Worm (Caenorhabditis elegans) whole organism, L4 larva: Measurements from ENCODE around the gene C29A12.6.
A peak's percentile ranks its signal among the peaks of the same experiment; 100 is the strongest.

ENCODE experiments used
- D1046.2 ChIP-seq: fragments of 200-800 bp; sonication (Bioruptor generic); IDR thresholded peaks from 2 replicates; pipeline ENCODE4 v1.3.6; 2022; ENCODE audit warnings: missing genetic modification characterization, missing compliant biosample characterization
- F26F4.8 ChIP-seq: fragments of 200-800 bp; sonication (Bioruptor generic); conservative IDR thresholded peaks from 2 replicates; pipeline ENCODE4 v1.3.6; 2022; ENCODE audit warnings: missing genetic modification characterization, missing compliant biosample characterization
- F37D6.2 ChIP-seq: sonication (generic microtip); optimal IDR thresholded peaks from 2 replicates; lab custom pipeline; 2016; ENCODE audit warnings: mild to moderate bottlenecking, missing genetic modification characterization, missing compliant biosample characterization
- F44E2.7 ChIP-seq: fragments of 200-800 bp; sonication (Bioruptor generic); IDR thresholded peaks from 2 replicates; pipeline ENCODE4 v2.1.2; 2022; ENCODE audit warnings: missing genetic modification characterization, missing compliant biosample characterization
- T20F7.1 ChIP-seq: fragments of 200-800 bp; sonication (Bioruptor generic); optimal IDR thresholded peaks from 2 replicates; lab custom pipeline; 2018; ENCODE audit warnings: mild to moderate bottlenecking, missing genetic modification characterization, missing compliant biosample characterization
- Y105C5A.15 ChIP-seq: fragments of 200-800 bp; sonication (Bioruptor generic); IDR thresholded peaks from 2 replicates; pipeline ENCODE4 v1.3.6; 2022; ENCODE audit warnings: missing genetic modification characterization, missing compliant biosample characterization
- Y5F2A.4 ChIP-seq: fragments of 200-800 bp; sonication (Bioruptor generic); optimal IDR thresholded peaks from 2 replicates; lab custom pipeline; 2018; ENCODE audit warnings: mild to moderate bottlenecking, missing genetic modification characterization, missing compliant biosample characterization
- Y75B8A.6 ChIP-seq: fragments of 200-800 bp; sonication (Bioruptor generic); IDR thresholded peaks from 2 replicates; pipeline ENCODE4 v1.3.6; 2022; ENCODE audit warnings: missing genetic modification reagents, missing genetic modification characterization, missing compliant biosample characterization
- ZK337.2 ChIP-seq: fragments of 200-800 bp; sonication (Bioruptor generic); IDR thresholded peaks from 2 replicates; pipeline ENCODE4 v1.3.6; 2022; ENCODE audit warnings: missing genetic modification reagents, missing genetic modification characterization, missing compliant biosample characterization
- ZK546.5 ChIP-seq, 2 experiments: sonication (generic microtip); optimal IDR thresholded peaks; 2 replicates each; lab custom pipeline; 2017; ENCODE audit warnings: missing biosample characterization in 2 of 2, missing genetic modification characterization in 2 of 2
- aha-1 ChIP-seq: fragments of 150-350 bp; peaks from one replicate; lab custom pipeline; 2014; ENCODE audit warnings: missing biosample characterization, missing genetic modification characterization
- ama-1 ChIP-seq: fragments of 150-350 bp; optimal IDR thresholded peaks from 2 replicates; lab custom pipeline; 2014; ENCODE audit warnings: inconsistent platforms, mixed read lengths
- arid-1 ChIP-seq: fragments of 200-800 bp; sonication (Bioruptor generic); conservative IDR thresholded peaks from 2 replicates; pipeline ENCODE4 v1.3.6; 2022; ENCODE audit warnings: missing genetic modification reagents, missing genetic modification characterization, missing compliant biosample characterization
- attf-4 ChIP-seq: sonication (generic microtip); optimal IDR thresholded peaks from 3 replicates; lab custom pipeline; 2017; ENCODE audit warnings: missing biosample characterization, missing genetic modification characterization
- ceh-20 ChIP-seq: fragments of 200-800 bp; sonication (Bioruptor generic); IDR thresholded peaks from 2 replicates; pipeline ENCODE4 v1.3.6; 2022; ENCODE audit warnings: missing genetic modification reagents, missing genetic modification characterization, missing compliant biosample characterization
- ceh-28 ChIP-seq: fragments of 150-350 bp; optimal IDR thresholded peaks from 2 replicates; lab custom pipeline; 2014; ENCODE audit warnings: missing biosample characterization, missing genetic modification reagents, missing genetic modification characterization
- ceh-44 ChIP-seq: fragments of 200-800 bp; sonication (Bioruptor generic); IDR thresholded peaks from 2 replicates; pipeline ENCODE4 v1.3.6; 2022; ENCODE audit warnings: missing genetic modification reagents, missing genetic modification characterization, missing compliant biosample characterization
- daf-16 ChIP-seq, 3 experiments: sonication (generic microtip); optimal IDR thresholded peaks; 2 replicates each; lab custom pipeline; 2016 to 2017; ENCODE audit warnings: missing genetic modification characterization in 3 of 3, missing genetic modification reagents in 3 of 3, mild to moderate bottlenecking in 2 of 3, missing compliant biosample characterization in 2 of 3, missing biosample characterization in 1 of 3, moderate library complexity in 1 of 3
- dmd-6 ChIP-seq: fragments of 200-800 bp; sonication (Bioruptor generic); IDR thresholded peaks from 2 replicates; pipeline ENCODE4 v1.3.6; 2022; ENCODE audit warnings: missing genetic modification reagents, missing genetic modification characterization, missing compliant biosample characterization
- dmd-8 ChIP-seq: fragments of 200-800 bp; sonication (Bioruptor generic); IDR thresholded peaks from 2 replicates; pipeline ENCODE4 v1.3.6; 2022; ENCODE audit warnings: missing genetic modification characterization, missing compliant biosample characterization
- dpl-1 ChIP-seq: fragments of 150-350 bp; optimal IDR thresholded peaks from 2 replicates; lab custom pipeline; 2014; ENCODE audit warnings: missing biosample characterization, missing genetic modification reagents, missing genetic modification characterization
- duxl-1 ChIP-seq: sonication (generic microtip); optimal IDR thresholded peaks from 2 replicates; lab custom pipeline; 2016; ENCODE audit warnings: mild to moderate bottlenecking, missing genetic modification characterization, moderate library complexity, missing compliant biosample characterization; ENCODE audit not compliant: poor library complexity
- egl-27 ChIP-seq: sonication (generic microtip); optimal IDR thresholded peaks from 3 replicates; lab custom pipeline; 2017; ENCODE audit warnings: missing biosample characterization, missing genetic modification reagents, missing genetic modification characterization
- gei-8 ChIP-seq: fragments of 200-800 bp; sonication (Bioruptor generic); optimal IDR thresholded peaks from 2 replicates; lab custom pipeline; 2018; ENCODE audit warnings: mild to moderate bottlenecking, missing genetic modification characterization, missing compliant biosample characterization
- hlh-11 ChIP-seq: fragments of 200-800 bp; sonication (Bioruptor generic); optimal IDR thresholded peaks from 2 replicates; lab custom pipeline; 2018; ENCODE audit warnings: mild to moderate bottlenecking, missing genetic modification characterization, missing compliant biosample characterization
- hmg-1.1 ChIP-seq: fragments of 200-800 bp; sonication (Bioruptor generic); IDR thresholded peaks from 2 replicates; pipeline ENCODE4 v1.3.6; 2022; ENCODE audit warnings: missing genetic modification reagents, missing genetic modification characterization, missing compliant biosample characterization
- jun-1 ChIP-seq: fragments of 150-350 bp; optimal IDR thresholded peaks from 2 replicates; lab custom pipeline; 2014; ENCODE audit warnings: missing biosample characterization, missing genetic modification reagents, missing genetic modification characterization
- lim-7 ChIP-seq: fragments of 200-800 bp; sonication (Bioruptor generic); IDR thresholded peaks from 2 replicates; pipeline ENCODE4 v1.3.6; 2022; ENCODE audit warnings: missing genetic modification characterization, missing compliant biosample characterization
- lin-1 ChIP-seq: fragments of 200-800 bp; sonication (Bioruptor generic); IDR thresholded peaks from 2 replicates; pipeline ENCODE4 v1.3.6; 2022; ENCODE audit warnings: missing genetic modification reagents, missing genetic modification characterization, missing compliant biosample characterization
- lin-13 ChIP-seq: fragments of 150-350 bp; optimal IDR thresholded peaks from 2 replicates; lab custom pipeline; 2014; ENCODE audit warnings: missing biosample characterization, missing genetic modification reagents, missing genetic modification characterization
- lsy-2 ChIP-seq, 2 experiments: fragments of 150-350 bp in 1 of 2; sonication (generic microtip) in 1 of 2; optimal IDR thresholded peaks; 2 replicates each; lab custom pipeline; 2014 to 2017; ENCODE audit warnings: missing biosample characterization in 2 of 2, missing genetic modification characterization in 2 of 2
- madf-9 ChIP-seq: fragments of 200-800 bp; sonication (Bioruptor generic); conservative IDR thresholded peaks from 2 replicates; pipeline ENCODE4 v1.3.6; 2022; ENCODE audit warnings: missing genetic modification reagents, missing genetic modification characterization, missing compliant biosample characterization
- mdl-1 ChIP-seq, 2 experiments: fragments of 150-350 bp in 1 of 2; sonication (generic microtip) in 1 of 2; optimal IDR thresholded peaks; 2 replicates each; lab custom pipeline; 2014 to 2017; ENCODE audit warnings: missing biosample characterization in 2 of 2, missing genetic modification characterization in 2 of 2
- mxl-3 ChIP-seq: fragments of 200-800 bp; sonication (Bioruptor generic); optimal IDR thresholded peaks from 2 replicates; lab custom pipeline; 2018; ENCODE audit warnings: mild to moderate bottlenecking, missing genetic modification characterization, missing compliant biosample characterization
- nhr-111 ChIP-seq: fragments of 200-800 bp; sonication (Bioruptor generic); optimal IDR thresholded peaks from 2 replicates; lab custom pipeline; 2018; ENCODE audit warnings: mild to moderate bottlenecking, missing genetic modification characterization, missing compliant biosample characterization
- nhr-41 ChIP-seq: fragments of 200-800 bp; sonication (Bioruptor generic); IDR thresholded peaks from 2 replicates; pipeline ENCODE4 v1.3.6; 2022; ENCODE audit warnings: missing genetic modification reagents, missing genetic modification characterization, missing compliant biosample characterization
- nhr-42 ChIP-seq: fragments of 200-800 bp; sonication (Bioruptor generic); IDR thresholded peaks from 2 replicates; pipeline ENCODE4 v1.3.6; 2022; ENCODE audit warnings: missing genetic modification characterization, missing compliant biosample characterization
- nhr-48 ChIP-seq: sonication (generic microtip); optimal IDR thresholded peaks from 2 replicates; lab custom pipeline; 2016; ENCODE audit warnings: mild to moderate bottlenecking, missing genetic modification characterization, missing compliant biosample characterization
- php-3 ChIP-seq: fragments of 200-800 bp; sonication (Bioruptor generic); IDR thresholded peaks from 2 replicates; pipeline ENCODE4 v1.3.6; 2022; ENCODE audit warnings: missing genetic modification reagents, missing genetic modification characterization, missing compliant biosample characterization
- saeg-2 ChIP-seq: fragments of 200-800 bp; sonication (Bioruptor generic); IDR thresholded peaks from 2 replicates; pipeline ENCODE4 v1.3.6; 2022; ENCODE audit warnings: missing genetic modification reagents, missing genetic modification characterization, missing compliant biosample characterization
- set-16 ChIP-seq: fragments of 200-800 bp; sonication (Bioruptor generic); IDR thresholded peaks from 2 replicates; pipeline ENCODE4 v1.3.6; 2022; ENCODE audit warnings: missing genetic modification reagents, missing genetic modification characterization, missing compliant biosample characterization
- snpc-1.2 ChIP-seq: fragments of 200-800 bp; sonication (Bioruptor generic); IDR thresholded peaks from 2 replicates; pipeline ENCODE4 v1.3.6; 2022; ENCODE audit warnings: missing genetic modification reagents, missing genetic modification characterization, missing compliant biosample characterization
- tag-97 ChIP-seq: fragments of 200-800 bp; sonication (Bioruptor generic); IDR thresholded peaks from 2 replicates; pipeline ENCODE4 v1.3.6; 2022; ENCODE audit warnings: missing genetic modification characterization, missing compliant biosample characterization
- tra-1 ChIP-seq: fragments of 200-800 bp; sonication (Bioruptor generic); IDR thresholded peaks from 2 replicates; pipeline ENCODE4 v1.3.6; 2022; ENCODE audit warnings: missing genetic modification reagents, missing genetic modification characterization, missing compliant biosample characterization
- unc-62 ChIP-seq, 3 experiments: fragments of 150-350 bp in 1 of 3; sonication (generic microtip); optimal IDR thresholded peaks in 2 of 3; peaks in 1 of 3; 1 replicate in 1 of 3; 2 replicates in 2 of 3; lab custom pipeline; 2014 to 2017; ENCODE audit warnings: missing biosample characterization in 3 of 3, missing genetic modification characterization in 3 of 3, missing genetic modification reagents in 3 of 3, missing genotype in 1 of 3
- zag-1 ChIP-seq: fragments of 150-350 bp; optimal IDR thresholded peaks from 2 replicates; lab custom pipeline; 2014; ENCODE audit warnings: missing biosample characterization, missing genetic modification characterization
- zfp-2 ChIP-seq: sonication (generic microtip); optimal IDR thresholded peaks from 2 replicates; lab custom pipeline; 2016; ENCODE audit warnings: mild to moderate bottlenecking, missing genetic modification characterization, missing compliant biosample characterization
- zfp-3 ChIP-seq: fragments of 200-800 bp; sonication (Bioruptor generic); conservative IDR thresholded peaks from 2 replicates; pipeline ENCODE4 v1.3.6; 2022; ENCODE audit warnings: missing genetic modification reagents, missing genetic modification characterization, missing compliant biosample characterization
- zip-2 ChIP-seq: fragments of 150-350 bp; optimal IDR thresholded peaks from 2 replicates; lab custom pipeline; 2014; ENCODE audit warnings: missing biosample characterization, missing genetic modification characterization
- ztf-11 ChIP-seq: fragments of 150-350 bp; optimal IDR thresholded peaks from 2 replicates; lab custom pipeline; 2014; ENCODE audit warnings: missing biosample characterization, missing genetic modification characterization
- ztf-7 ChIP-seq: fragments of 150-350 bp; optimal IDR thresholded peaks from 2 replicates; lab custom pipeline; 2014; ENCODE audit warnings: missing biosample characterization, missing genetic modification characterization

Gene C29A12.6

ce11 chrV:10858340-10858739, 11.3 kb downstream of the C29A12.6 start (continued):
- TF ChIP-seq set-16 (GFP tag; lab: Robert Waterston, UW) (peak; percentile 74), zip-2 (tag; lab: Kevin White, UChicago) (no peak), Y75B8A.6 (GFP tag; lab: Robert Waterston, UW) (no peak), lsy-2 (tag; optimal IDR thresholded peaks at IDR 0.05; lab: Kevin White, UChicago) (peak; percentile 59 to 67), hmg-1.1 (GFP tag; lab: Robert Waterston, UW) (peak; percentile 70; the same call in 1 of the 2 replicates), mdl-1 (tag; optimal IDR thresholded peaks at IDR 0.05; lab: Kevin White, UChicago) (peak; percentile 53 to 82), dpl-1 (GFP tag; lab: Kevin White, UChicago) (peak; percentile 10), nhr-41 (GFP tag; lab: Robert Waterston, UW) (no peak), unc-62 (GFP tag; optimal IDR thresholded peaks at IDR 0.05 in 1 of 2; lab: Kevin White, UChicago) (peak in 1 of 2 experiments; percentile 99), unc-62 (tag; optimal IDR thresholded peaks at IDR 0.05; lab: Kevin White, UChicago) (no peak), arid-1 (GFP tag; lab: Robert Waterston, UW) (no peak), ztf-11 (tag; lab: Kevin White, UChicago) (no peak), dmd-8 (GFP tag; lab: Robert Waterston, UW) (no peak), lim-7 (GFP tag; lab: Robert Waterston, UW) (no peak), tag-97 (GFP tag; lab: Robert Waterston, UW) (no peak), F37D6.2 (tag; lab: Kevin White, UChicago) (peak; percentile 54), jun-1 (tag; lab: Kevin White, UChicago) (no peak), aha-1 (tag; lab: Kevin White, UChicago) (peak; percentile 96), php-3 (GFP tag; lab: Robert Waterston, UW) (0 out of 2 replicates have a peak, but pooled peaks have one; percentile 10), Y5F2A.4 (GFP tag; lab: Kevin White, UChicago) (no peak), T20F7.1 (GFP tag; lab: Kevin White, UChicago) (no peak), dmd-6 (GFP tag; lab: Robert Waterston, UW) (peak; percentile 87), mxl-3 (GFP tag; lab: Kevin White, UChicago) (peak; percentile 47), ceh-20 (GFP tag; lab: Robert Waterston, UW) (peak; percentile 87), lin-1 (GFP tag; lab: Robert Waterston, UW) (no peak), F44E2.7 (no peak), hlh-11 (tag; lab: Kevin White, UChicago) (peak; percentile 92), zag-1 (tag; lab: Kevin White, UChicago) (peak; percentile 66), ceh-28 (no peak), nhr-111 (no peak), F26F4.8 (GFP tag; lab: Robert Waterston, UW) (no peak), madf-9 (GFP tag; lab: Robert Waterston, UW) (no peak), ztf-7 (tag; lab: Kevin White, UChicago) (no peak), D1046.2 (GFP tag; lab: Robert Waterston, UW) (no peak), nhr-42 (GFP tag; lab: Robert Waterston, UW) (no peak), egl-27 (tag; lab: Kevin White, UChicago) (no peak), ceh-44 (no peak), Y105C5A.15 (GFP tag; lab: Robert Waterston, UW) (no peak), ZK546.5 (tag; optimal IDR thresholded peaks at IDR 0.05; lab: Kevin White, UChicago) (no peak), saeg-2 (GFP tag; lab: Robert Waterston, UW) (peak; percentile 98), gei-8 (GFP tag; lab: Kevin White, UChicago) (peak; percentile 98), snpc-1.2 (GFP tag; lab: Robert Waterston, UW) (no peak), duxl-1 (tag; lab: Kevin White, UChicago) (peak; percentile 49), ZK337.2 (GFP tag; lab: Robert Waterston, UW) (no peak), attf-4 (tag; lab: Kevin White, UChicago) (no peak), tra-1 (GFP tag; lab: Robert Waterston, UW) (peak; percentile 81), lin-13 (GFP tag; lab: Kevin White, UChicago) (no peak), ama-1 (lab: Kevin White, UChicago) (no peak), zfp-2 (tag; lab: Kevin White, UChicago) (no peak), nhr-48 (tag; lab: Kevin White, UChicago) (peak; percentile 79), zfp-3 (0 out of 2 replicates have a peak, but pooled peaks have one; percentile 39), daf-16 (GFP tag; optimal IDR thresholded peaks at IDR 0.05; lab: Kevin White, UChicago) (peak in 1 of 2 experiments; percentile 92), daf-16 (tag; optimal IDR thresholded peaks at IDR 0.05; lab: Kevin White, UChicago) (peak; percentile 16)
